Worm (Caenorhabditis elegans): ENCODE data around the gene abhd-5.1.

ce11 chrV:4846507-4846906, 946 bp upstream of the abhd-5.1 start:
- TF ChIP-seq aly-2 (tag; optimal IDR thresholded peaks at IDR 0.05) (no peak), nhr-23 (tag; optimal IDR thresholded peaks at IDR 0.05) (no peak), pha-4 (tag; optimal IDR thresholded peaks at IDR 0.05) (no peak), nfya-1 (tag; optimal IDR thresholded peaks at IDR 0.05; ENCODE audit: insufficient read depth) (no peak)

Data from whole organism, L3 larva.